Fruit fly (Drosophila melanogaster): ENCODE data around the gene CG11722.
A peak's percentile ranks its signal among the peaks of the same experiment; 100 is the strongest.

The CG11722 gene

dm6 chr3R:10045343-10045742 is at the start of gene CG11722, which contains the start of gene mtTFB2 (continued):
- TF ChIP-seq CG10321 (GFP tag; IDR thresholded peaks at IDR 0.05): no peak
- no peak for TF ChIP-seq CG11085 (GFP tag; IDR thresholded peaks at IDR 0.05)
- TF ChIP-seq ind (GFP tag; optimal IDR thresholded peaks at IDR 0.05): no peak
- no peak for TF ChIP-seq CG6272 (GFP tag; IDR thresholded peaks at IDR 0.05)
- peak; percentile 21 for TF ChIP-seq CG34376 (GFP tag; optimal IDR thresholded peaks at IDR 0.05)
- TF ChIP-seq zen (tag; optimal IDR thresholded peaks at IDR 0.05): peak; percentile 8
- TF ChIP-seq CG3838 (GFP tag; optimal IDR thresholded peaks at IDR 0.05): no peak
- TF ChIP-seq ro (GFP tag; IDR thresholded peaks at IDR 0.05): no peak
- TF ChIP-seq Jarid2 (GFP tag; optimal IDR thresholded peaks at IDR 0.05): no peak
- peak; percentile 91 for TF ChIP-seq CG10267 (tag; optimal IDR thresholded peaks at IDR 0.05)
- no peak for TF ChIP-seq Rx (GFP tag; IDR thresholded peaks at IDR 0.05)
- TF ChIP-seq CG15269 (tag; optimal IDR thresholded peaks at IDR 0.05): no peak
- no peak for TF ChIP-seq dpn (GFP tag; optimal IDR thresholded peaks at IDR 0.05)
- TF ChIP-seq CG12659 (GFP tag; optimal IDR thresholded peaks at IDR 0.05): no peak
- no peak for TF ChIP-seq B-H1 (GFP tag; IDR thresholded peaks at IDR 0.05)
- peak; percentile 92 for TF ChIP-seq CG18011 (GFP tag; optimal IDR thresholded peaks at IDR 0.05)
- TF ChIP-seq lab (GFP tag; optimal IDR thresholded peaks at IDR 0.05): no peak
- TF ChIP-seq Meics (GFP tag; optimal IDR thresholded peaks at IDR 0.05): no peak
- TF ChIP-seq slp2 (GFP tag; optimal IDR thresholded peaks at IDR 0.05): no peak
- TF ChIP-seq Doc3 (GFP tag; IDR thresholded peaks at IDR 0.05; ENCODE audit: partially characterized antibody): peak; percentile 47; the same call in 1 of the 3 replicates
- TF ChIP-seq sob (GFP tag; IDR thresholded peaks at IDR 0.05): no peak
- TF ChIP-seq scrt (GFP tag; optimal IDR thresholded peaks at IDR 0.05): peak; percentile 90
- TF ChIP-seq ttk (GFP tag; IDR thresholded peaks at IDR 0.05): no peak
- TF ChIP-seq hth (optimal IDR thresholded peaks at IDR 0.05): no peak
- TF ChIP-seq gem (tag; optimal IDR thresholded peaks at IDR 0.05): no peak
- TF ChIP-seq grn (GFP tag; optimal IDR thresholded peaks at IDR 0.05): no peak
- TF ChIP-seq CG5953 (GFP tag; IDR thresholded peaks at IDR 0.05): no peak
- no peak for TF ChIP-seq Deaf1 (tag; optimal IDR thresholded peaks at IDR 0.05)
- TF ChIP-seq zf30C (GFP tag; optimal IDR thresholded peaks at IDR 0.05): no peak
- TF ChIP-seq CG14710 (tag; optimal IDR thresholded peaks at IDR 0.05): peak; percentile 14
- no peak for TF ChIP-seq ci (GFP tag; IDR thresholded peaks at IDR 0.05)
- peak; percentile 3 for TF ChIP-seq CG2712 (tag; optimal IDR thresholded peaks at IDR 0.05)
- peak; percentile 53 for TF ChIP-seq pzg (GFP tag; optimal IDR thresholded peaks at IDR 0.05)
- peak; percentile 50 for TF ChIP-seq CG2116 (GFP tag; optimal IDR thresholded peaks at IDR 0.05)
- TF ChIP-seq Xbp1 (GFP tag; optimal IDR thresholded peaks at IDR 0.05): no peak
- no peak for TF ChIP-seq slbo (GFP tag; IDR thresholded peaks at IDR 0.05)
- no peak for TF ChIP-seq D19A (tag; optimal IDR thresholded peaks at IDR 0.05)
- TF ChIP-seq Aef1 (GFP tag; IDR thresholded peaks at IDR 0.05): no peak
- no peak for TF ChIP-seq CG1233 (GFP tag; optimal IDR thresholded peaks at IDR 0.05)
- no peak for TF ChIP-seq YL-1 (GFP tag; optimal IDR thresholded peaks at IDR 0.05)
- TF ChIP-seq Nf-YB (GFP tag; optimal IDR thresholded peaks at IDR 0.05): peak; percentile 73
- no peak for TF ChIP-seq insv (GFP tag; optimal IDR thresholded peaks at IDR 0.05)
- TF ChIP-seq CG2199 (GFP tag; IDR thresholded peaks at IDR 0.05): no peak
- no peak for TF ChIP-seq az2 (GFP tag; optimal IDR thresholded peaks at IDR 0.05)
- peak; percentile 82 for TF ChIP-seq Nf-YC (tag; optimal IDR thresholded peaks at IDR 0.05)
- TF ChIP-seq Oli (tag; optimal IDR thresholded peaks at IDR 0.05): no peak
- no peak for TF ChIP-seq H2.0 (GFP tag; IDR thresholded peaks at IDR 0.05)
- no peak for TF ChIP-seq cato (GFP tag; optimal IDR thresholded peaks at IDR 0.05; ENCODE audit: borderline replicate concordance)
- TF ChIP-seq tx (GFP tag; optimal IDR thresholded peaks at IDR 0.05): no peak
- TF ChIP-seq Bgb (GFP tag; IDR thresholded peaks at IDR 0.05; ENCODE audit: partially characterized antibody): peak; percentile 41; the same call in 1 of the 2 replicates
- TF ChIP-seq unc-4 (GFP tag; IDR thresholded peaks at IDR 0.05; ENCODE audit: partially characterized antibody): peak; percentile 60
- no peak for TF ChIP-seq gsb (GFP tag; IDR thresholded peaks at IDR 0.05)

Data from whole organism, embryonic.